Worm (Caenorhabditis elegans) whole organism, midembryonic: ENCODE results near the gene T14B4.19.

Experiments
- T22C8.4 ChIP-seq: fragments of 200-800 bp; sonication (Bioruptor generic); IDR thresholded peaks from 2 replicates; pipeline ENCODE4 v1.3.6; 2022; ENCODE audit warnings: missing genetic modification characterization, missing compliant biosample characterization
- cog-1 ChIP-seq: sonication (generic microtip); optimal IDR thresholded peaks from 2 replicates; lab custom pipeline; 2016; ENCODE audit warnings: missing genetic modification characterization, missing compliant biosample characterization
- flt-1 ChIP-seq: fragments of 200-800 bp; sonication (Bioruptor generic); IDR thresholded peaks from 2 replicates; pipeline ENCODE4 v1.3.6; 2022; ENCODE audit warnings: missing genetic modification characterization, missing compliant biosample characterization
- klf-2 ChIP-seq: fragments of 200-800 bp; sonication (Bioruptor generic); conservative IDR thresholded peaks from 2 replicates; pipeline ENCODE4 v1.3.6; 2022; ENCODE audit warnings: missing genetic modification reagents, missing genetic modification characterization, missing compliant biosample characterization
- ref-1 ChIP-seq: fragments of 200-800 bp; sonication (Bioruptor generic); conservative IDR thresholded peaks from 2 replicates; pipeline ENCODE4 v1.3.6; 2022; ENCODE audit warnings: missing genetic modification reagents, missing genetic modification characterization, missing compliant biosample characterization
- tab-1 ChIP-seq: fragments of 200-800 bp; sonication (Bioruptor generic); IDR thresholded peaks from 2 replicates; pipeline ENCODE4 v1.3.6; 2022; ENCODE audit warnings: missing genetic modification characterization, missing compliant biosample characterization
- ztf-29 ChIP-seq: fragments of 200-800 bp; sonication (Bioruptor generic); IDR thresholded peaks from 2 replicates; pipeline ENCODE4 v1.3.6; 2022; ENCODE audit warnings: missing genetic modification reagents, missing genetic modification characterization, missing compliant biosample characterization

ce11 chrII:6718221-6718620 lies 5.5 kb upstream of the T14B4.19 start, which contains the start of gene tsp-10:
- TF ChIP-seq cog-1 (tag; lab: Kevin White, UChicago) (no peak), klf-2 (no peak), T22C8.4 (no peak), tab-1 (GFP tag; lab: Robert Waterston, UW) (no peak), ztf-29 (GFP tag; lab: Robert Waterston, UW) (no peak), flt-1 (no peak), ref-1 (GFP tag; lab: Robert Waterston, UW) (no peak)
